Fruit fly (Drosophila melanogaster) Kc167 (cell line): ENCODE results near the gene squ.

Experiments used
- Myc ChIP-seq: fragments of >200 bp; optimal IDR thresholded peaks from 2 replicates; lab custom pipeline; 2017; ENCODE audit warnings: missing external identifiers
- Sin3A ChIP-seq: fragments of >200 bp; optimal IDR thresholded peaks from 2 replicates; lab custom pipeline; 2018; ENCODE audit warnings: missing external identifiers
- h ChIP-seq: fragments of >200 bp; optimal IDR thresholded peaks from 3 replicates; lab custom pipeline; 2018; ENCODE audit warnings: missing external identifiers
- insv ChIP-seq: fragments of >200 bp; optimal IDR thresholded peaks from 3 replicates; lab custom pipeline; 2018; ENCODE audit warnings: missing external identifiers
- psq ChIP-seq: fragments of >200 bp; optimal IDR thresholded peaks from 2 replicates; lab custom pipeline; 2017; ENCODE audit warnings: missing external identifiers
- ttk ChIP-seq: sonication (Bioruptor generic); optimal IDR thresholded peaks from 2 replicates; lab custom pipeline; 2017; ENCODE audit warnings: missing external identifiers

DNA sequence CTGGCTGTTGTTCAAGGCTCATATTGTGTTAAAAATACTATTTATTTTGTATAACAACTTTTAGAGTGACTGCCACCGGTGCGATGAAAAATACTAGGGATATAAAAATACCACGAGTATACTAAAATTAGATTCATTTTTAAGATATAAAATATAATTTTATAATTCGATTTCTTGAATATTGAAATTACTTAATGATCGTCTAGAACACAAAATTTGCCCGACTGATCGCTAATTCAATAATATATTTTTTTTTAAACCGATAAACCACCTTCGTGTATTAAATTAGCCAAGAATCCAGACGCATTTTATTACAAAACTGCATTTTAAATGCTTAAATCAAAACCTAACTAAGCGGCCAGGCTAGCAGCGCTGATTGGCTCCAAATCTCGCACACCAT is 51.1 kb downstream of the squ start, which contains the start of gene CG17996:
- TF ChIP-seq h (no peak), Sin3A (no peak), Myc (lab: Kevin White, UChicago) (no peak), psq (lab: Kevin White, UChicago) (no peak), insv (lab: Kevin White, UChicago) (no peak), ttk (no peak)
